Worm (Caenorhabditis elegans) whole organism, L4 larva: ENCODE data around the gene Y41C4A.9.

Experiments
- Y75B8A.6 ChIP-seq: fragments of 200-800 bp; sonication (Bioruptor generic); IDR thresholded peaks from 2 replicates; pipeline ENCODE4 v1.3.6; 2022; ENCODE audit warnings: missing genetic modification reagents, missing genetic modification characterization, missing compliant biosample characterization
- aly-2 ChIP-seq: sonication (generic microtip); optimal IDR thresholded peaks from 2 replicates; lab custom pipeline; 2018; ENCODE audit warnings: missing biosample characterization, missing genetic modification characterization
- ama-1 ChIP-seq: fragments of 150-350 bp; optimal IDR thresholded peaks from 2 replicates; lab custom pipeline; 2014; ENCODE audit warnings: inconsistent platforms, mixed read lengths
- ceh-32 ChIP-seq: sonication (generic microtip); optimal IDR thresholded peaks from 2 replicates; lab custom pipeline; 2016; ENCODE audit warnings: mild to moderate bottlenecking, missing genetic modification characterization, missing compliant biosample characterization; ENCODE audit not compliant: poor library complexity
- daf-12 ChIP-seq: fragments of 150-350 bp; optimal IDR thresholded peaks from 2 replicates; lab custom pipeline; 2014; ENCODE audit warnings: missing biosample characterization, missing genetic modification reagents, missing genetic modification characterization
- dve-1 ChIP-seq: sonication (generic microtip); optimal IDR thresholded peaks from 2 replicates; lab custom pipeline; 2017; ENCODE audit warnings: antibody characterized with exemption, mild to moderate bottlenecking, missing genetic modification characterization, missing compliant biosample characterization; ENCODE audit not compliant: insufficient read depth
- egl-27 ChIP-seq: sonication (generic microtip); optimal IDR thresholded peaks from 3 replicates; lab custom pipeline; 2017; ENCODE audit warnings: missing biosample characterization, missing genetic modification reagents, missing genetic modification characterization
- jun-1 ChIP-seq: fragments of 150-350 bp; optimal IDR thresholded peaks from 2 replicates; lab custom pipeline; 2014; ENCODE audit warnings: missing biosample characterization, missing genetic modification reagents, missing genetic modification characterization
- lin-13 ChIP-seq: fragments of 150-350 bp; optimal IDR thresholded peaks from 2 replicates; lab custom pipeline; 2014; ENCODE audit warnings: missing biosample characterization, missing genetic modification reagents, missing genetic modification characterization
- lin-39 ChIP-seq: fragments of 150-350 bp; optimal IDR thresholded peaks from 2 replicates; lab custom pipeline; 2014; ENCODE audit warnings: missing biosample characterization, missing genetic modification reagents, missing genetic modification characterization
- lsy-2 ChIP-seq, 2 experiments: fragments of 150-350 bp in 1 of 2; sonication (generic microtip) in 1 of 2; optimal IDR thresholded peaks; 2 replicates each; lab custom pipeline; 2014 to 2017; ENCODE audit warnings: missing biosample characterization in 2 of 2, missing genetic modification characterization in 2 of 2
- nhr-11 ChIP-seq: fragments of 150-350 bp; optimal IDR thresholded peaks from 2 replicates; lab custom pipeline; 2014; ENCODE audit warnings: missing biosample characterization, missing genetic modification characterization
- skn-1 ChIP-seq: fragments of 150-350 bp; optimal IDR thresholded peaks from 2 replicates; lab custom pipeline; 2014; ENCODE audit warnings: missing biosample characterization, missing genetic modification characterization
- zip-2 ChIP-seq: fragments of 150-350 bp; optimal IDR thresholded peaks from 2 replicates; lab custom pipeline; 2014; ENCODE audit warnings: missing biosample characterization, missing genetic modification characterization

ce11 chrIII:11740868-11741267 is 22.4 kb upstream of the Y41C4A.9 start:
- TF ChIP-seq ama-1 (lab: Kevin White, UChicago) (no peak), lin-39 (tag; lab: Kevin White, UChicago) (no peak), skn-1 (tag; lab: Kevin White, UChicago) (no peak), aly-2 (no peak), lin-13 (GFP tag; lab: Kevin White, UChicago) (no peak), ceh-32 (no peak), zip-2 (tag; lab: Kevin White, UChicago) (no peak), egl-27 (tag; lab: Kevin White, UChicago) (no peak), dve-1 (tag; lab: Kevin White, UChicago) (no peak), nhr-11 (tag; lab: Kevin White, UChicago) (no peak), daf-12 (tag; lab: Kevin White, UChicago) (no peak), Y75B8A.6 (GFP tag; lab: Robert Waterston, UW) (no peak), lsy-2 (tag; optimal IDR thresholded peaks at IDR 0.05; lab: Kevin White, UChicago) (no peak), jun-1 (tag; lab: Kevin White, UChicago) (no peak)
